Worm (Caenorhabditis elegans) whole organism, L4 larva: Measurements from ENCODE around the gene dlg-1.

ENCODE experiments used
- F10B5.3 ChIP-seq: sonication (generic microtip); optimal IDR thresholded peaks from 2 replicates; lab custom pipeline; 2016; ENCODE audit warnings: mild to moderate bottlenecking, missing genetic modification characterization, missing compliant biosample characterization
- F37D6.2 ChIP-seq: sonication (generic microtip); optimal IDR thresholded peaks from 2 replicates; lab custom pipeline; 2016; ENCODE audit warnings: mild to moderate bottlenecking, missing genetic modification characterization, missing compliant biosample characterization
- F49E8.2 ChIP-seq: sonication (generic microtip); optimal IDR thresholded peaks from 2 replicates; lab custom pipeline; 2016; ENCODE audit warnings: missing compliant biosample characterization, mild to moderate bottlenecking, missing genetic modification characterization, borderline replicate concordance
- R02D3.7 ChIP-seq: fragments of 150-350 bp; sonication (generic microtip); optimal IDR thresholded peaks from 3 replicates; lab custom pipeline; 2014; ENCODE audit warnings: missing biosample characterization, missing genetic modification characterization
- T20F7.1 ChIP-seq: fragments of 200-800 bp; sonication (Bioruptor generic); optimal IDR thresholded peaks from 2 replicates; lab custom pipeline; 2018; ENCODE audit warnings: mild to moderate bottlenecking, missing genetic modification characterization, missing compliant biosample characterization
- Y5F2A.4 ChIP-seq: fragments of 200-800 bp; sonication (Bioruptor generic); optimal IDR thresholded peaks from 2 replicates; lab custom pipeline; 2018; ENCODE audit warnings: mild to moderate bottlenecking, missing genetic modification characterization, missing compliant biosample characterization
- aha-1 ChIP-seq: fragments of 150-350 bp; peaks from one replicate; lab custom pipeline; 2014; ENCODE audit warnings: missing biosample characterization, missing genetic modification characterization
- attf-4 ChIP-seq: sonication (generic microtip); optimal IDR thresholded peaks from 3 replicates; lab custom pipeline; 2017; ENCODE audit warnings: missing biosample characterization, missing genetic modification characterization
- ceh-20 ChIP-seq: fragments of 200-800 bp; sonication (Bioruptor generic); IDR thresholded peaks from 2 replicates; pipeline ENCODE4 v1.3.6; 2022; ENCODE audit warnings: missing genetic modification reagents, missing genetic modification characterization, missing compliant biosample characterization
- ceh-32 ChIP-seq: sonication (generic microtip); optimal IDR thresholded peaks from 2 replicates; lab custom pipeline; 2016; ENCODE audit warnings: mild to moderate bottlenecking, missing genetic modification characterization, missing compliant biosample characterization; ENCODE audit not compliant: poor library complexity
- ceh-44 ChIP-seq: fragments of 200-800 bp; sonication (Bioruptor generic); IDR thresholded peaks from 2 replicates; pipeline ENCODE4 v1.3.6; 2022; ENCODE audit warnings: missing genetic modification reagents, missing genetic modification characterization, missing compliant biosample characterization
- ceh-82 ChIP-seq: sonication (generic microtip); optimal IDR thresholded peaks from 2 replicates; lab custom pipeline; 2017; ENCODE audit warnings: missing biosample characterization, missing genetic modification characterization
- ces-1 ChIP-seq: fragments of 150-350 bp; sonication (generic microtip); optimal IDR thresholded peaks from 4 replicates; lab custom pipeline; 2014; ENCODE audit warnings: missing biosample characterization, missing genetic modification reagents, missing genetic modification characterization
- cey-2 ChIP-seq: sonication (generic microtip); optimal IDR thresholded peaks from 3 replicates; lab custom pipeline; 2017; ENCODE audit warnings: missing genetic modification characterization, mild to moderate bottlenecking, missing compliant biosample characterization, antibody characterized with exemption, borderline replicate concordance; ENCODE audit not compliant: insufficient read depth
- daf-12 ChIP-seq: fragments of 150-350 bp; optimal IDR thresholded peaks from 2 replicates; lab custom pipeline; 2014; ENCODE audit warnings: missing biosample characterization, missing genetic modification reagents, missing genetic modification characterization
- daf-16 ChIP-seq, 3 experiments: sonication (generic microtip); optimal IDR thresholded peaks; 2 replicates each; lab custom pipeline; 2016 to 2017; ENCODE audit warnings: missing genetic modification characterization in 3 of 3, missing genetic modification reagents in 3 of 3, mild to moderate bottlenecking in 2 of 3, missing compliant biosample characterization in 2 of 3, missing biosample characterization in 1 of 3, moderate library complexity in 1 of 3
- daf-8 ChIP-seq: fragments of 200-800 bp; sonication (Bioruptor generic); IDR thresholded peaks from 2 replicates; pipeline ENCODE4 v1.3.6; 2022; ENCODE audit warnings: missing genetic modification characterization, missing compliant biosample characterization
- dve-1 ChIP-seq: sonication (generic microtip); optimal IDR thresholded peaks from 2 replicates; lab custom pipeline; 2017; ENCODE audit warnings: antibody characterized with exemption, mild to moderate bottlenecking, missing genetic modification characterization, missing compliant biosample characterization; ENCODE audit not compliant: insufficient read depth
- egl-27 ChIP-seq: sonication (generic microtip); optimal IDR thresholded peaks from 3 replicates; lab custom pipeline; 2017; ENCODE audit warnings: missing biosample characterization, missing genetic modification reagents, missing genetic modification characterization
- egl-43 ChIP-seq: fragments of 200-800 bp; sonication (Bioruptor generic); IDR thresholded peaks from 2 replicates; pipeline ENCODE4 v1.3.6; 2022; ENCODE audit warnings: missing genetic modification reagents, missing genetic modification characterization, missing compliant biosample characterization
- fkh-10 ChIP-seq: fragments of 150-350 bp; optimal IDR thresholded peaks from 2 replicates; lab custom pipeline; 2014; ENCODE audit warnings: missing biosample characterization, missing genetic modification reagents, missing genetic modification characterization
- gei-8 ChIP-seq: fragments of 200-800 bp; sonication (Bioruptor generic); optimal IDR thresholded peaks from 2 replicates; lab custom pipeline; 2018; ENCODE audit warnings: mild to moderate bottlenecking, missing genetic modification characterization, missing compliant biosample characterization
- hlh-30 ChIP-seq: sonication (generic microtip); optimal IDR thresholded peaks from 2 replicates; lab custom pipeline; 2017; ENCODE audit warnings: antibody characterized with exemption, mild to moderate bottlenecking, missing genetic modification characterization, missing compliant biosample characterization; ENCODE audit not compliant: insufficient read depth
- lin-1 ChIP-seq: fragments of 200-800 bp; sonication (Bioruptor generic); IDR thresholded peaks from 2 replicates; pipeline ENCODE4 v1.3.6; 2022; ENCODE audit warnings: missing genetic modification reagents, missing genetic modification characterization, missing compliant biosample characterization
- lin-13 ChIP-seq: fragments of 150-350 bp; optimal IDR thresholded peaks from 2 replicates; lab custom pipeline; 2014; ENCODE audit warnings: missing biosample characterization, missing genetic modification reagents, missing genetic modification characterization
- lin-15B ChIP-seq: fragments of 150-350 bp; sonication (generic microtip); optimal IDR thresholded peaks from 3 replicates; lab custom pipeline; 2014; ENCODE audit warnings: missing biosample characterization, missing genetic modification characterization
- lin-39 ChIP-seq: fragments of 150-350 bp; optimal IDR thresholded peaks from 2 replicates; lab custom pipeline; 2014; ENCODE audit warnings: missing biosample characterization, missing genetic modification reagents, missing genetic modification characterization
- madf-5 ChIP-seq, 2 experiments: fragments of 200-800 bp; sonication (Bioruptor generic); IDR thresholded peaks; 2 replicates each; pipeline ENCODE4 v1.3.6; 2022; ENCODE audit warnings: missing compliant biosample characterization in 2 of 2, missing genetic modification characterization in 2 of 2
- madf-9 ChIP-seq: fragments of 200-800 bp; sonication (Bioruptor generic); conservative IDR thresholded peaks from 2 replicates; pipeline ENCODE4 v1.3.6; 2022; ENCODE audit warnings: missing genetic modification reagents, missing genetic modification characterization, missing compliant biosample characterization
- mdl-1 ChIP-seq, 2 experiments: fragments of 150-350 bp in 1 of 2; sonication (generic microtip) in 1 of 2; optimal IDR thresholded peaks; 2 replicates each; lab custom pipeline; 2014 to 2017; ENCODE audit warnings: missing biosample characterization in 2 of 2, missing genetic modification characterization in 2 of 2
- mxl-2 ChIP-seq: fragments of 200-800 bp; sonication (Bioruptor generic); conservative IDR thresholded peaks from 2 replicates; pipeline ENCODE4 v1.3.6; 2022; ENCODE audit warnings: missing genetic modification reagents, missing genetic modification characterization, missing compliant biosample characterization
- nhr-10 ChIP-seq: fragments of 150-350 bp; optimal IDR thresholded peaks from 2 replicates; lab custom pipeline; 2014; ENCODE audit warnings: missing biosample characterization, missing genetic modification characterization
- nhr-237 ChIP-seq: sonication (generic microtip); optimal IDR thresholded peaks from 2 replicates; lab custom pipeline; 2017; ENCODE audit warnings: missing biosample characterization, missing genetic modification characterization
- nhr-41 ChIP-seq: fragments of 200-800 bp; sonication (Bioruptor generic); IDR thresholded peaks from 2 replicates; pipeline ENCODE4 v1.3.6; 2022; ENCODE audit warnings: missing genetic modification reagents, missing genetic modification characterization, missing compliant biosample characterization
- nhr-42 ChIP-seq: fragments of 200-800 bp; sonication (Bioruptor generic); IDR thresholded peaks from 2 replicates; pipeline ENCODE4 v1.3.6; 2022; ENCODE audit warnings: missing genetic modification characterization, missing compliant biosample characterization
- nhr-48 ChIP-seq: sonication (generic microtip); optimal IDR thresholded peaks from 2 replicates; lab custom pipeline; 2016; ENCODE audit warnings: mild to moderate bottlenecking, missing genetic modification characterization, missing compliant biosample characterization
- pha-4 ChIP-seq, 2 experiments: fragments of 150-350 bp in 1 of 2; fragments of 200-800 bp in 1 of 2; sonication (Bioruptor generic) in 1 of 2; IDR thresholded peaks in 1 of 2; optimal IDR thresholded peaks in 1 of 2; 2 replicates each; pipeline versions ENCODE4 v1.3.6 to Lab custom; 2014 to 2022; ENCODE audit warnings: missing genetic modification characterization in 2 of 2, missing genetic modification reagents in 2 of 2, missing biosample characterization in 1 of 2, missing compliant biosample characterization in 1 of 2
- php-3 ChIP-seq: fragments of 200-800 bp; sonication (Bioruptor generic); IDR thresholded peaks from 2 replicates; pipeline ENCODE4 v1.3.6; 2022; ENCODE audit warnings: missing genetic modification reagents, missing genetic modification characterization, missing compliant biosample characterization
- rbr-2 ChIP-seq: sonication (generic microtip); optimal IDR thresholded peaks from 2 replicates; lab custom pipeline; 2016; ENCODE audit warnings: missing genotype, missing genetic modification characterization, missing compliant biosample characterization
- saeg-2 ChIP-seq: fragments of 200-800 bp; sonication (Bioruptor generic); IDR thresholded peaks from 2 replicates; pipeline ENCODE4 v1.3.6; 2022; ENCODE audit warnings: missing genetic modification reagents, missing genetic modification characterization, missing compliant biosample characterization
- set-16 ChIP-seq: fragments of 200-800 bp; sonication (Bioruptor generic); IDR thresholded peaks from 2 replicates; pipeline ENCODE4 v1.3.6; 2022; ENCODE audit warnings: missing genetic modification reagents, missing genetic modification characterization, missing compliant biosample characterization
- skn-1 ChIP-seq: fragments of 150-350 bp; optimal IDR thresholded peaks from 2 replicates; lab custom pipeline; 2014; ENCODE audit warnings: missing biosample characterization, missing genetic modification characterization
- snpc-1.2 ChIP-seq: fragments of 200-800 bp; sonication (Bioruptor generic); IDR thresholded peaks from 2 replicates; pipeline ENCODE4 v1.3.6; 2022; ENCODE audit warnings: missing genetic modification reagents, missing genetic modification characterization, missing compliant biosample characterization
- tag-97 ChIP-seq: fragments of 200-800 bp; sonication (Bioruptor generic); IDR thresholded peaks from 2 replicates; pipeline ENCODE4 v1.3.6; 2022; ENCODE audit warnings: missing genetic modification characterization, missing compliant biosample characterization
- tra-1 ChIP-seq: fragments of 200-800 bp; sonication (Bioruptor generic); IDR thresholded peaks from 2 replicates; pipeline ENCODE4 v1.3.6; 2022; ENCODE audit warnings: missing genetic modification reagents, missing genetic modification characterization, missing compliant biosample characterization
- unc-130 ChIP-seq: sonication (generic microtip); optimal IDR thresholded peaks from 2 replicates; lab custom pipeline; 2016; ENCODE audit warnings: missing genetic modification reagents, missing genetic modification characterization, missing compliant biosample characterization
- zag-1 ChIP-seq: fragments of 150-350 bp; optimal IDR thresholded peaks from 2 replicates; lab custom pipeline; 2014; ENCODE audit warnings: missing biosample characterization, missing genetic modification characterization
- zfp-2 ChIP-seq: sonication (generic microtip); optimal IDR thresholded peaks from 2 replicates; lab custom pipeline; 2016; ENCODE audit warnings: mild to moderate bottlenecking, missing genetic modification characterization, missing compliant biosample characterization
- zfp-3 ChIP-seq: fragments of 200-800 bp; sonication (Bioruptor generic); conservative IDR thresholded peaks from 2 replicates; pipeline ENCODE4 v1.3.6; 2022; ENCODE audit warnings: missing genetic modification reagents, missing genetic modification characterization, missing compliant biosample characterization
- ztf-11 ChIP-seq: fragments of 150-350 bp; optimal IDR thresholded peaks from 2 replicates; lab custom pipeline; 2014; ENCODE audit warnings: missing biosample characterization, missing genetic modification characterization
- ztf-7 ChIP-seq: fragments of 150-350 bp; optimal IDR thresholded peaks from 2 replicates; lab custom pipeline; 2014; ENCODE audit warnings: missing biosample characterization, missing genetic modification characterization

The dlg-1 gene

ce11 chrX:5467308-5467707 lies 12.2 kb upstream of the dlg-1 start (continued):
- TF ChIP-seq tra-1 (peak; percentile 88), lin-39 (tag; lab: Kevin White, UChicago) (no peak), php-3 (GFP tag; lab: Robert Waterston, UW) (peak; percentile 78), mxl-2 (no peak), ceh-32 (tag; lab: Kevin White, UChicago) (no peak), zag-1 (no peak), snpc-1.2 (GFP tag; lab: Robert Waterston, UW) (no peak), nhr-10 (tag; lab: Kevin White, UChicago) (no peak), ceh-44 (GFP tag; lab: Robert Waterston, UW) (no peak), hlh-30 (tag; lab: Kevin White, UChicago) (peak; percentile 77), zfp-2 (no peak), daf-16 (GFP tag; optimal IDR thresholded peaks at IDR 0.05; lab: Kevin White, UChicago) (peak in 1 of 2 experiments; percentile 25), daf-16 (tag; optimal IDR thresholded peaks at IDR 0.05; lab: Kevin White, UChicago) (peak; percentile 89), madf-5 (GFP tag; IDR thresholded peaks at IDR 0.05; lab: Robert Waterston, UW) (no peak), tag-97 (GFP tag; lab: Robert Waterston, UW) (no peak), ztf-7 (tag; lab: Kevin White, UChicago) (no peak), ceh-82 (tag; lab: Kevin White, UChicago) (no peak), nhr-42 (GFP tag; lab: Robert Waterston, UW) (no peak), Y5F2A.4 (no peak), zfp-3 (GFP tag; lab: Robert Waterston, UW) (no peak), unc-130 (no peak), ces-1 (GFP tag; lab: Kevin White, UChicago) (no peak), madf-9 (no peak), cey-2 (tag; lab: Kevin White, UChicago) (peak; percentile 62), saeg-2 (GFP tag; lab: Robert Waterston, UW) (no peak), ceh-20 (GFP tag; lab: Robert Waterston, UW) (peak; percentile 56; the same call in 1 of the 2 replicates), rbr-2 (tag; lab: Kevin White, UChicago) (no peak), attf-4 (tag; lab: Kevin White, UChicago) (no peak), skn-1 (tag; lab: Kevin White, UChicago) (no peak), F49E8.2 (tag; lab: Kevin White, UChicago) (no peak), nhr-237 (tag; lab: Kevin White, UChicago) (no peak), gei-8 (GFP tag; lab: Kevin White, UChicago) (no peak), set-16 (GFP tag; lab: Robert Waterston, UW) (no peak), dve-1 (tag; lab: Kevin White, UChicago) (peak; percentile 82), lin-15B (tag; lab: Kevin White, UChicago) (no peak), egl-27 (tag; lab: Kevin White, UChicago) (no peak), ztf-11 (tag; lab: Kevin White, UChicago) (no peak), nhr-41 (GFP tag; lab: Robert Waterston, UW) (no peak), nhr-48 (tag; lab: Kevin White, UChicago) (no peak), F10B5.3 (no peak), fkh-10 (GFP tag; lab: Kevin White, UChicago) (no peak), R02D3.7 (tag; lab: Kevin White, UChicago) (no peak), aha-1 (tag; lab: Kevin White, UChicago) (no peak), F37D6.2 (tag; lab: Kevin White, UChicago) (no peak), daf-12 (tag; lab: Kevin White, UChicago) (no peak), daf-8 (GFP tag; lab: Robert Waterston, UW) (no peak), mdl-1 (tag; optimal IDR thresholded peaks at IDR 0.05; lab: Kevin White, UChicago) (peak in 1 of 2 experiments; percentile 73), lin-13 (no peak), pha-4 (GFP tag; IDR thresholded peaks at IDR 0.05; lab: Robert Waterston, UW) (no peak), pha-4 (tag; optimal IDR thresholded peaks at IDR 0.05; lab: Kevin White, UChicago) (no peak), lin-1 (GFP tag; lab: Robert Waterston, UW) (peak; percentile 47; the same call in 1 of the 2 replicates), egl-43 (no peak), T20F7.1 (GFP tag; lab: Kevin White, UChicago) (no peak)
